Fruit fly (Drosophila melanogaster) whole organism, prepupa: ENCODE measurements around the gene mRpL45.

Experiments
- Blimp-1 ChIP-seq: fragments of 200-800 bp; sonication (Bioruptor generic); optimal IDR thresholded peaks from 3 replicates; lab custom pipeline; 2017; ENCODE audit warnings: missing biosample characterization, missing genetic modification characterization, mild to moderate bottlenecking, moderate library complexity, missing genetic modification reagents
- CG10631 ChIP-seq: fragments of 200-800 bp; sonication (Bioruptor generic); optimal IDR thresholded peaks from 2 replicates; lab custom pipeline; 2016; ENCODE audit warnings: missing biosample characterization, missing genetic modification characterization
- CG11294 ChIP-seq: fragments of 200-800 bp; sonication (Bioruptor generic); IDR thresholded peaks from 2 replicates; pipeline ENCODE4 v1.3.6; 2022; ENCODE audit warnings: missing biosample characterization, missing genetic modification characterization
- CG11902 ChIP-seq: fragments of 200-800 bp; sonication (Bioruptor generic); optimal IDR thresholded peaks from 3 replicates; lab custom pipeline; 2016; ENCODE audit warnings: missing biosample characterization, missing genetic modification characterization
- CG15336 ChIP-seq: fragments of 200-800 bp; sonication (Bioruptor generic); IDR thresholded peaks from 2 replicates; pipeline ENCODE4 v1.3.6; 2022; ENCODE audit warnings: missing biosample characterization, missing genetic modification characterization
- CG1621 ChIP-seq: fragments of 200-800 bp; sonication (Bioruptor generic); optimal IDR thresholded peaks from 3 replicates; lab custom pipeline; 2018; ENCODE audit warnings: missing biosample characterization, mild to moderate bottlenecking, missing genetic modification characterization
- CG16779 ChIP-seq: fragments of 200-800 bp; sonication (Bioruptor generic); optimal IDR thresholded peaks from 3 replicates; lab custom pipeline; 2017; ENCODE audit warnings: missing biosample characterization, mild to moderate bottlenecking, missing genetic modification characterization
- CG3032 ChIP-seq: fragments of 200-800 bp; optimal IDR thresholded peaks from 2 replicates; lab custom pipeline; 2019; ENCODE audit warnings: missing biosample characterization, mild to moderate bottlenecking, missing genetic modification characterization, moderate library complexity
- CG31627 ChIP-seq: fragments of 200-800 bp; sonication (Bioruptor generic); optimal IDR thresholded peaks from 3 replicates; lab custom pipeline; 2016; ENCODE audit warnings: missing biosample characterization, missing genetic modification characterization
- CG32006 ChIP-seq: fragments of 200-800 bp; sonication (Bioruptor generic); optimal IDR thresholded peaks from 3 replicates; lab custom pipeline; 2017; ENCODE audit warnings: missing biosample characterization, mild to moderate bottlenecking, missing genetic modification characterization
- CG3919 ChIP-seq: fragments of 200-800 bp; sonication (Bioruptor generic); optimal IDR thresholded peaks from 3 replicates; lab custom pipeline; 2016; ENCODE audit warnings: missing biosample characterization, missing genetic modification characterization
- CG4318 ChIP-seq: fragments of 200-800 bp; sonication (Bioruptor generic); optimal IDR thresholded peaks from 3 replicates; lab custom pipeline; 2017; ENCODE audit warnings: missing biosample characterization, mild to moderate bottlenecking, missing genetic modification characterization
- CG6163 ChIP-seq: fragments of 200-800 bp; sonication (Bioruptor generic); IDR thresholded peaks from 3 replicates; pipeline ENCODE4 v1.3.6; 2022; ENCODE audit warnings: missing biosample characterization, missing genetic modification characterization
- CG6276 ChIP-seq: fragments of 200-800 bp; sonication (Bioruptor generic); optimal IDR thresholded peaks from 2 replicates; lab custom pipeline; 2017; ENCODE audit warnings: missing biosample characterization, mild to moderate bottlenecking, missing genetic modification characterization
- CG6792 ChIP-seq: fragments of 200-800 bp; sonication (Bioruptor generic); optimal IDR thresholded peaks from 3 replicates; lab custom pipeline; 2016; ENCODE audit warnings: missing biosample characterization, missing genetic modification characterization
- CG7368 ChIP-seq: fragments of 200-800 bp; sonication (Bioruptor generic); optimal IDR thresholded peaks from 3 replicates; lab custom pipeline; 2016; ENCODE audit warnings: missing biosample characterization, missing genetic modification characterization
- CG8119 ChIP-seq: fragments of 200-800 bp; sonication (Bioruptor generic); IDR thresholded peaks from 3 replicates; pipeline ENCODE4 v1.3.6; 2022; ENCODE audit warnings: missing biosample characterization, missing genetic modification characterization
- CG8319 ChIP-seq: fragments of 200-800 bp; sonication (Bioruptor generic); optimal IDR thresholded peaks from 3 replicates; lab custom pipeline; 2016; ENCODE audit warnings: missing biosample characterization, missing genetic modification characterization
- Eip75B ChIP-seq: fragments of 200-800 bp; sonication (Bioruptor generic); optimal IDR thresholded peaks from 3 replicates; lab custom pipeline; 2016; ENCODE audit warnings: missing biosample characterization, missing genetic modification characterization
- Eip78C ChIP-seq: fragments of 200-800 bp; sonication (Bioruptor generic); peaks from one replicate; lab custom pipeline; 2016; ENCODE audit warnings: missing biosample characterization, missing genetic modification characterization
- Eip93F ChIP-seq: fragments of 200-800 bp; sonication (Bioruptor generic); optimal IDR thresholded peaks from 2 replicates; lab custom pipeline; 2016; ENCODE audit warnings: missing biosample characterization, mild to moderate bottlenecking, missing genetic modification characterization
- Ets96B ChIP-seq: fragments of 200-800 bp; optimal IDR thresholded peaks from 2 replicates; lab custom pipeline; 2019; ENCODE audit warnings: missing biosample characterization, mild to moderate bottlenecking, missing genetic modification characterization, moderate library complexity
- Gug ChIP-seq: fragments of 200-800 bp; sonication (Bioruptor generic); IDR thresholded peaks from 2 replicates; pipeline ENCODE4 v1.3.6; 2022; ENCODE audit warnings: missing biosample characterization, missing genetic modification characterization
- Hr38 ChIP-seq: sonication (Bioruptor generic); optimal IDR thresholded peaks from 2 replicates; lab custom pipeline; 2016; ENCODE audit warnings: missing biosample characterization, missing genetic modification characterization
- Hr39 ChIP-seq: fragments of 200-800 bp; sonication (Bioruptor generic); optimal IDR thresholded peaks from 2 replicates; lab custom pipeline; 2016; ENCODE audit warnings: missing biosample characterization, missing genetic modification characterization
- Hr4 ChIP-seq: fragments of 200-800 bp; sonication (Bioruptor generic); optimal IDR thresholded peaks from 3 replicates; lab custom pipeline; 2016; ENCODE audit warnings: missing biosample characterization, missing genetic modification characterization
- Lpt ChIP-seq: fragments of 200-800 bp; sonication (Bioruptor generic); optimal IDR thresholded peaks from 3 replicates; lab custom pipeline; 2016; ENCODE audit warnings: missing biosample characterization, missing genetic modification characterization
- Met ChIP-seq: fragments of 200-800 bp; sonication (Bioruptor generic); optimal IDR thresholded peaks from 3 replicates; lab custom pipeline; 2016; ENCODE audit warnings: missing biosample characterization, missing genetic modification characterization
- OdsH ChIP-seq: fragments of 200-800 bp; sonication (Bioruptor generic); optimal IDR thresholded peaks from 3 replicates; lab custom pipeline; 2016; ENCODE audit warnings: missing biosample characterization, missing genetic modification characterization
- Smox ChIP-seq: fragments of 200-800 bp; sonication (Bioruptor generic); optimal IDR thresholded peaks from 3 replicates; lab custom pipeline; 2016; ENCODE audit warnings: missing biosample characterization, missing genetic modification characterization
- Sox102F ChIP-seq: fragments of 200-800 bp; sonication (Bioruptor generic); optimal IDR thresholded peaks from 2 replicates; lab custom pipeline; 2016; ENCODE audit warnings: missing biosample characterization, mild to moderate bottlenecking, missing genetic modification characterization
- Sox15 ChIP-seq: fragments of 200-800 bp; sonication (Bioruptor generic); optimal IDR thresholded peaks from 3 replicates; lab custom pipeline; 2016; ENCODE audit warnings: missing biosample characterization, missing genetic modification characterization
- achi ChIP-seq: fragments of 200-800 bp; sonication (Bioruptor generic); optimal IDR thresholded peaks from 3 replicates; lab custom pipeline; 2016; ENCODE audit warnings: missing biosample characterization, missing genetic modification characterization
- acj6 ChIP-seq: fragments of 200-800 bp; sonication (Bioruptor generic); optimal IDR thresholded peaks from 3 replicates; lab custom pipeline; 2016; ENCODE audit warnings: missing biosample characterization, missing genetic modification characterization
- dac ChIP-seq: fragments of 200-800 bp; sonication (Bioruptor generic); optimal IDR thresholded peaks from 2 replicates; lab custom pipeline; 2017; ENCODE audit warnings: missing biosample characterization, mild to moderate bottlenecking, missing genetic modification characterization
- dsx ChIP-seq: fragments of 200-800 bp; optimal IDR thresholded peaks from 3 replicates; lab custom pipeline; 2019; ENCODE audit warnings: missing biosample characterization, mild to moderate bottlenecking, missing genetic modification characterization, moderate library complexity; ENCODE audit not compliant: poor library complexity, severe bottlenecking
- eg ChIP-seq: fragments of 200-800 bp; sonication (Bioruptor generic); IDR thresholded peaks from 3 replicates; pipeline ENCODE4 v1.3.6; 2022; ENCODE audit warnings: missing biosample characterization, missing genetic modification characterization
- fd59A ChIP-seq: fragments of 200-800 bp; sonication (Bioruptor generic); optimal IDR thresholded peaks from 2 replicates; lab custom pipeline; 2017; ENCODE audit warnings: missing biosample characterization, mild to moderate bottlenecking, missing genetic modification characterization, missing genetic modification reagents
- fd85E ChIP-seq: fragments of 200-800 bp; sonication (Bioruptor generic); optimal IDR thresholded peaks from 3 replicates; lab custom pipeline; 2016; ENCODE audit warnings: missing biosample characterization, missing genetic modification characterization
- fkh ChIP-seq: fragments of 200-800 bp; sonication (Bioruptor generic); optimal IDR thresholded peaks from 3 replicates; lab custom pipeline; 2017; ENCODE audit warnings: missing biosample characterization, mild to moderate bottlenecking, missing genetic modification characterization, moderate library complexity
- lz ChIP-seq: fragments of 200-800 bp; sonication (Bioruptor generic); optimal IDR thresholded peaks from 3 replicates; lab custom pipeline; 2016; ENCODE audit warnings: missing biosample characterization, missing genetic modification characterization
- net ChIP-seq: fragments of 200-800 bp; sonication (Bioruptor generic); optimal IDR thresholded peaks from 3 replicates; lab custom pipeline; 2016; ENCODE audit warnings: missing biosample characterization, missing genetic modification characterization
- pdm3 ChIP-seq: fragments of 200-800 bp; sonication (Bioruptor generic); optimal IDR thresholded peaks from 3 replicates; lab custom pipeline; 2016; ENCODE audit warnings: missing biosample characterization, missing genetic modification characterization
- salr ChIP-seq, 2 experiments: fragments of 200-800 bp; sonication (Bioruptor generic); optimal IDR thresholded peaks; 3 replicates each; lab custom pipeline; 2016 to 2018; ENCODE audit warnings: missing biosample characterization in 2 of 2, missing genetic modification characterization in 2 of 2, mild to moderate bottlenecking in 1 of 2
- spab ChIP-seq: fragments of 200-800 bp; sonication (Bioruptor generic); optimal IDR thresholded peaks from 2 replicates; lab custom pipeline; 2017; ENCODE audit warnings: missing biosample characterization, mild to moderate bottlenecking, missing genetic modification characterization, missing genetic modification reagents
- svp ChIP-seq: fragments of 200-800 bp; sonication (Bioruptor generic); peaks from one replicate; lab custom pipeline; 2016; ENCODE audit warnings: missing biosample characterization, missing genetic modification characterization
- topi ChIP-seq: fragments of 200-800 bp; sonication (Bioruptor generic); optimal IDR thresholded peaks from 3 replicates; lab custom pipeline; 2016; ENCODE audit warnings: missing biosample characterization, missing genetic modification characterization
- vri ChIP-seq: fragments of 200-800 bp; sonication (Bioruptor generic); optimal IDR thresholded peaks from 3 replicates; lab custom pipeline; 2016; ENCODE audit warnings: missing biosample characterization, mild to moderate bottlenecking, missing genetic modification characterization

mRpL45 gene

dm6 chr3R:22590668-22591275 is 27.5 kb upstream of the mRpL45 start (continued):
- TF ChIP-seq OdsH (GFP tag; lab: Kevin White, UChicago) (peak; percentile 66), fd85E (GFP tag; lab: Kevin White, UChicago) (no peak), CG6163 (GFP tag; lab: Robert Waterston, UW) (peak; percentile 39; the same call in 2 of the 3 replicates), Eip93F (GFP tag; lab: Kevin White, UChicago) (no peak), Eip78C (GFP tag; lab: Kevin White, UChicago) (peak; percentile 79), CG16779 (tag; lab: Kevin White, UChicago) (peak; percentile 38), acj6 (GFP tag; lab: Kevin White, UChicago) (peak; percentile 65), achi (GFP tag; lab: Kevin White, UChicago) (peak; percentile 64), CG31627 (GFP tag; lab: Kevin White, UChicago) (peak; percentile 44)

- TF ChIP-seq acj6 (GFP tag; lab: Kevin White, UChicago) (no peak), CG7368 (GFP tag; lab: Kevin White, UChicago) (no peak), CG1621 (tag; lab: Kevin White, UChicago) (no peak), OdsH (GFP tag; lab: Kevin White, UChicago) (peak; percentile 37), lz (GFP tag; lab: Kevin White, UChicago) (no peak), CG11294 (GFP tag; lab: Robert Waterston, UW) (no peak), spab (GFP tag; lab: Kevin White, UChicago) (no peak), Hr38 (GFP tag; lab: Kevin White, UChicago) (no peak), Hr4 (GFP tag; lab: Kevin White, UChicago) (peak; percentile 76), dsx (GFP tag; lab: Kevin White, UChicago) (no peak), Smox (GFP tag; lab: Kevin White, UChicago) (no peak), CG11902 (GFP tag; lab: Kevin White, UChicago) (no peak), CG8119 (GFP tag; lab: Robert Waterston, UW) (peak; percentile 70), CG16779 (tag; lab: Kevin White, UChicago) (no peak), CG3032 (tag; lab: Kevin White, UChicago) (no peak), Met (GFP tag; lab: Kevin White, UChicago) (no peak), net (GFP tag; lab: Kevin White, UChicago) (peak; percentile 23), Gug (GFP tag; lab: Robert Waterston, UW) (no peak), achi (GFP tag; lab: Kevin White, UChicago) (peak; percentile 18), CG6163 (GFP tag; lab: Robert Waterston, UW) (no peak), Eip75B (no peak), CG32006 (GFP tag; lab: Kevin White, UChicago) (peak; percentile 78), Eip78C (GFP tag; lab: Kevin White, UChicago) (peak; percentile 63), CG3919 (GFP tag; lab: Kevin White, UChicago) (peak; percentile 7), dac (GFP tag; lab: Kevin White, UChicago) (peak; percentile 23), pdm3 (peak; percentile 26), Sox15 (GFP tag; lab: Kevin White, UChicago) (no peak), topi (no peak), Lpt (GFP tag; lab: Kevin White, UChicago) (peak; percentile 35), Sox102F (GFP tag; lab: Kevin White, UChicago) (no peak), eg (GFP tag; lab: Robert Waterston, UW) (peak; percentile 77; the same call in 2 of the 3 replicates), Ets96B (tag; lab: Kevin White, UChicago) (no peak), fkh (GFP tag; lab: Kevin White, UChicago) (no peak), Hr39 (no peak), Blimp-1 (GFP tag; lab: Kevin White, UChicago) (no peak), vri (no peak), fd85E (GFP tag; lab: Kevin White, UChicago) (no peak), CG15336 (GFP tag; lab: Robert Waterston, UW) (peak; percentile 63), salr (GFP tag; optimal IDR thresholded peaks at IDR 0.05; lab: Kevin White, UChicago) (peak in 1 of 2 experiments; percentile 63), svp (no peak), CG4318 (GFP tag; lab: Kevin White, UChicago) (peak; percentile 66), CG6792 (GFP tag; lab: Kevin White, UChicago) (no peak), CG6276 (GFP tag; lab: Kevin White, UChicago) (peak; percentile 76), CG10631 (GFP tag; lab: Kevin White, UChicago) (peak; percentile 6), fd59A (GFP tag; lab: Kevin White, UChicago) (no peak), CG8319 (GFP tag; lab: Kevin White, UChicago) (no peak), CG31627 (GFP tag; lab: Kevin White, UChicago) (no peak)
- TF ChIP-seq, all 60 proteins: peak for 17
These were observed 24.0 kb upstream of the mRpL45 start for dm6 chr3R:22594257-22594656.
